Worm (Caenorhabditis elegans): Measurements from ENCODE around the gene C39E9.7.

The C39E9.7 gene

DNA sequence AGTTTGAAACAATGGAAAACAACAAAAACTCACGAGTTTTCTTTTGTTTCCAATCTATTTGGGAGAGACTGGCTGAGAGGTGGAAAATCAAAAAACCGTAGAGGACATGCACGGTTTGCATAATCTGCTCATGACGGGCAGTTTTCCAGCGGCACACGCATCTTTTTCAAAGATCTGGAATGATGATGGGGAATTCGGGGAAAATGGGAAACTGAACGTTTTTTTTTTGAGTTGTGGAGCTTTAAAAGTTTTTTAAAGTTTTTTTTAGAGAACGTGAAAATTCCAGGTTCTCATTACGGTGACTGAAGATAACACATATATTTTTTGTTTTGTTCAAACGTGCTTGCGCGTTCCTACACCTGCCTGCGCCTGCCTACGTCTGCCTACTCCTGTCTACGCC, at the start of gene C39E9.7:
C39E9.7 (minus strand) TSS at position 101 of the 400 bp plus-strand sequence.
- TF ChIP-seq unc-62 (GFP tag; optimal IDR thresholded peaks at IDR 0.05), result no peak

DNA sequence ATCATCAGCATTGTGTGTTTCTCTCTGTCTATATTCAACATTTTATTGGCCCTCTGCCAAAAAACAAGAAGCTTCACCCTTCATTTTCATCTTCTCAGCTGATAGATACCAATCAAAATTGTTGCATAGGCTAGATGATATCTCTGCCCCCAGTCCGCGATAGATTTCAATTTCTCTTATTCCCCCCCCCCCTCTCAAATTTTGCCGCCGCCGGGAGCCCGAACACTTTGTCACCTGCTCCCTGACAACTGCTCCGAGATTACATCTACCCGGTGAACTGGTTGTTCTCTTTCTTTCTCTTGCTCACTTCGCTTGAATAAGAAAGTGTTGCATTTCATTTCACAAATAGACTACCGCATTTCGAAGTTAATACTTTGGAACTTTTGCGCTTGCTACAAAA, 49.5 kb upstream of the C39E9.7 start:
- TF ChIP-seq unc-62 (GFP tag; optimal IDR thresholded peaks at IDR 0.05), result no peak

DNA sequence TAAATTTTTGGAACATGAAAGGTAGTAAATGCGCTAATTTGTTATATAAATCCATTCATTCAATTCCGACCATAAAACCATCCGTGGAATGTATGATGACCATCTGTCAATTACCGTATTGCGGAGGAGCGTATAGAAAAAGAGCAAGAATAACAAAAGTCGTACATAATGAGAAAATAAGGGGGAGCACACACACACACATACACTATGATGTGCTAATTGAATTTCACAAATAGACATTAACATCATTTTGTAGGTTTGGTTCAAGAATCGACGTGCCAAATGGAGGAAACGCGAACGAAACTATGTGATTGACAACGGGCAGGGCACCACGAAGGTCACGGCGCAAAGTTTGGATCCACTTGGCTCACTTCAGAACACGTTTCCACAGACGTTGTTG, 44.9 kb upstream of the C39E9.7 start:
- no peak for TF ChIP-seq unc-62 (GFP tag; optimal IDR thresholded peaks at IDR 0.05)

- TF ChIP-seq unc-62 (GFP tag; optimal IDR thresholded peaks at IDR 0.05), result no peak
Measured at ce11 chrIV:13118794-13119193, 42.3 kb upstream of the C39E9.7 start, which contains the start of gene unc-30. TSS of gene unc-30 (plus strand) at chrIV:13118977.

DNA sequence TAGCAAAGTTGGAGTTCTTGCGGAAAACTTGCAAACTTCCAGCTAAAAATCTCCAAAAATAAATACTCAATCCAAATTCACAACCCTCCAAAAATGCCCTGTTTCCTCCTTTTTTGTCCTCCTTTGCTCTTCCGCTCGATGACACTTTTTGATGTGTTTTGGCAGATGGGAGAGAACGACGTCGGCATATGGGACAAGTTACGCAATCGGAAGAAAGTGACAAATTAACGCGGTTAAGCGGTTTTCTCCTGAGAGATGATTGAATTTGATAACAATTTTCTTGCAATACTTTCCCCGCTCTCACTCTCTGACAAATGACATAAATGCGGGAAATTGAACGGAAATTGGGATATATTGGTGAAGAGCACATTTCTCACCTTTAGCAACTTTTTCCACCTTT, 40.2 kb upstream of the C39E9.7 start:
- TF ChIP-seq unc-62 (GFP tag; optimal IDR thresholded peaks at IDR 0.05), result no peak

DNA sequence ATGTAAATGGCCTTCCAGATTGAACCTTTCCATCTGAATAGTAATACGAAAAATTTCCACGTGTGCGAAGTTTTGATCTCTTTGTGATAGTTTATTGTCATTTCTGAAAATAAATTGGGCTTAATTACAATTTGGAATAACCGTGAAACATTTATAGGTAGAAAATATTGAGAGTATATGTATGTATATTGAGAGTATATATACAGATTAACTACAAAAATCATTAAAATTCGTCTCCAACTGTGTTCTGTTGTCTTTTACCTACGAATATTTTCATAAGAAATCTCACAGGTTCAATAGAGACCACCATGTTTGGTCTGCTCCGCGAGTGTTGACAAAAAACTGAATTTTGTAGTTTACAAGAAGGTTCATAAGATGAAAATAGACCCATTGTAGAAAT, 36.5 kb upstream of the C39E9.7 start, which contains the start of gene best-2:
best-2 (minus strand) TSS at position 101 of the 400 bp plus-strand sequence.
- no peak for TF ChIP-seq unc-62 (GFP tag; optimal IDR thresholded peaks at IDR 0.05)

DNA sequence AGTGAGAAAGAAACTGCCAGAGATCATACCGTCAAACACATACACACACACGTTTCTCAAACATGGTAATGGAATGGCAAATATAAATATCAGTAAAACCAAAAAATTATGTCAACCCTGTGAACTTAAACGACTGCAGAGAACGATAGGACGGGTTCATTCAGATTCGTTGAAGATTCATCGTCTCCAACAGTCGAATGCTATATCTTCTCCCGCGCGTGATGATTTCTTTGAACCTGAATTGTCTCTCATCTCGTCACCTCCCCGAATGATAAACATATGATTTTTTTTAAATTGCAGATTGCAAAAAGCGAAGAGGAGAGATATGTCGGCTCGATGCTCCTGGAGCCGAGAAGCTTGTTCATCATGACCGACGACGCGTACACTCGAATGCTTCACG, 34.4 kb upstream of the C39E9.7 start:
- no peak for TF ChIP-seq unc-62 (GFP tag; optimal IDR thresholded peaks at IDR 0.05)

DNA sequence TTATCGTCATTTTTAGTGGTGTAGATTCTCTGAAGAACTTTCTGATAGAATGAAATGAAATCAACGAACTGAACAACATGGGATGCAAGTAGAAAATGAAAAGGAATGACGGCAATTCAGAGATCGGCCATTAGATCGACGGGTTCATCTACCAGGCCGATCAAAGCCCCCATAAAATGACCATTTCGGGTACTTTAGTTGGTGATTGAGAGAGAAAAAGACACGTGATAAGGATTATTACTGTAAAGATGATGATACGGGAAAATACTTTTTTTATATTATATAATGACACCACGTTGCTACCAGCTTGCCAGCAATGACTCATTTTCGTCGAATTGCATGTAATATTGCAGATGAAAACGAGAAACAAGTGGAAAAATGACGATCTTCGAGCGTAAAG, 33.2 kb upstream of the C39E9.7 start, which contains the start of gene best-1:
best-1 (minus strand) TSS at position 29 of the 400 bp plus-strand sequence.
- TF ChIP-seq unc-62 (GFP tag; optimal IDR thresholded peaks at IDR 0.05), result no peak

- no peak for TF ChIP-seq unc-62 (GFP tag; optimal IDR thresholded peaks at IDR 0.05)
Measured at ce11 chrIV:13108430-13108829, 31.9 kb upstream of the C39E9.7 start.

DNA sequence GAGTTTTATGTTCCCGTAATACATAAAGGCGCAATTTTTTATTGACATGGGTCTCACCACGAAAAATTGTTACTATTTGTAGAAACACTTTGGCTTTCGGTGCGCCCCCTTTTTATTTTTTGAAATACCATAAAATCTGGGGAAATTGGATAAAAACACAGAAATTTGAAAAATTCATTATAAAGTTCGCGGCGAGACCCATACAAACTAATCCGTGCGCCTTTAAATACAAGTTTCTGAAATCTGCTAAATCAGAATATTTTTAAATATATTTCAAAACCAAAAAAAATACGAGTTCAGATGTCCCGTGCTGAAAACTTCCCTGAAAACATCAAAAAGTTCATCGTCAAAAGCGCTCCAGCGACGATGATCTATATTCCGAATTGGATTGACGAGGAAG, 30.8 kb upstream of the C39E9.7 start, which contains the start of gene B0564.2:
B0564.2 (plus strand) TSS at position 301 of the 400 bp plus-strand sequence.
- no peak for TF ChIP-seq unc-62 (GFP tag; optimal IDR thresholded peaks at IDR 0.05)

DNA sequence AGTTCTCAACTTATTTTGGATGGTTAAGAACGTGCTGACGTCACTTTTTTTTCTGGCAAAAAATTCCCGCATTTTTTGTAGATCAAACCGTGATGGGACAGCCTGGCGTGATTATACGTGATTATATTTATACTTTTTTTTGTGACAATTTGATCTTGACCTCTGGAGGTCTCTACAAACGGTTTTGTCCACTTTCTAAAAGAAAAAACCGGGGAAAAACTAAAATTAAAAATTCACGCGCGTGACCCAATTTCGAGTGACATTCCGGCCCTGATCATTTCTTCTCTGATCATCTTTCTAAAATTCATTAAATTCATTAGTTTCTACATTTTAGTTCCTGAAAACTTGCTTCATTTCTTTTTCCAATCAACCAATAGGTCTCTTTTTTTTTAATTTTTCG, 28.4 kb upstream of the C39E9.7 start, which contains the start of gene rde-11:
rde-11 (plus strand) TSS at position 301 of the 400 bp plus-strand sequence.
- no peak for TF ChIP-seq unc-62 (GFP tag; optimal IDR thresholded peaks at IDR 0.05)

DNA sequence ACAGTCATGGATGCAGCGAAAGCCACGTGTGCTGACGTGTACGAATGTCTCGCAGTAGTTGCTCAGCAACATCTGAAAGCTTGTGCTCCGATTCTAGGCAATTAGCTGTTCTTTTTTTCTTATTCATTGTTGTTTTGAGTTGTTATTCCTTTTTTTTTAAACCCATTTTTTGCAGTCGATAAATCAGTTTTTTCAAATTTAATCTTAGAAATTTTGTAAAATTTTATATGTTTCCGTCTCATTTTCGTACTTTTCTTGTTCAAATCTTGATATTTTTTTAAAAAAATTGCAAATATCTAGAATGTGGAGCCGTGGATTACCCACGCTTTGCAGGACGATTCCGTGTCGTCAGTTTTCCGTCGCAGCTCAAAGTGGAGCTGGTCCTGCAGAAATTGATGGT, 23.9 kb upstream of the C39E9.7 start, which contains the start of gene fask-1:
fask-1 (plus strand) TSS at position 301 of the 400 bp plus-strand sequence.
- TF ChIP-seq unc-62 (GFP tag; optimal IDR thresholded peaks at IDR 0.05), result no peak

- TF ChIP-seq unc-62 (GFP tag; optimal IDR thresholded peaks at IDR 0.05), result no peak
Measured at ce11 chrIV:13098652-13099051, 22.1 kb upstream of the C39E9.7 start, which contains the start of the genes dli-1, tin-9.2 and exos-4.1. TSS of gene dli-1 (minus strand) at chrIV:13098792. TSS of gene tin-9.2 (plus strand) at chrIV:13098995. TSS of gene exos-4.1 (plus strand) at chrIV:13098999.

ce11 chrIV:13096778-13097177, 20.3 kb upstream of the C39E9.7 start:
- no peak for TF ChIP-seq unc-62 (GFP tag; optimal IDR thresholded peaks at IDR 0.05)

- TF ChIP-seq unc-62 (GFP tag; optimal IDR thresholded peaks at IDR 0.05), result no peak
Measured at ce11 chrIV:13095462-13095861, 18.9 kb upstream of the C39E9.7 start, which contains the start of gene rfc-3. TSS of gene rfc-3 (plus strand) at chrIV:13095762.

ce11 chrIV:13093677-13094076, 17.2 kb upstream of the C39E9.7 start, which contains the start of the genes prcc-1 and C39E9.12:
TSS of gene prcc-1 (minus strand) at chrIV:13093795.
TSS of gene C39E9.12 (plus strand) at chrIV:13094007.
- no peak for TF ChIP-seq unc-62 (GFP tag; optimal IDR thresholded peaks at IDR 0.05)

DNA sequence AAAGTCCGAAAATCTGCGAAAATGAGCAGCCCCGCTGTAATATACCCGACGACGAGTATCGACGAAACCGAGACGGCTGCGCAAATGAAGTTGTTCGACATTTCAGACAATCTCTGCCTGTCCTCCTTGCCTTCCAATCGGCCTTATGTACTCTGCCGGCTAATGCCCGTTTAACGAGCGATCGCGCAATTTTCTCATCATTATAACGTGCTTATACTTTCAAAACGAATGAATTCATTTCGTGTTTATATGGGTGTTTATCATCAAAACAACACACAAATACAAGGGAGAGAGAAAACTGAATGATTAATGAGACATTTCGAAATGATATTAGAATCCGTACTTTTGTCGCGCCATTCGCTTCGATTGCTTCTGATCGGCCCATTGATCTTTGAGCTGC, 14.4 kb upstream of the C39E9.7 start, which contains the start of gene col-132:
col-132 (minus strand) TSS at position 101 of the 400 bp plus-strand sequence.
- TF ChIP-seq unc-62 (GFP tag; optimal IDR thresholded peaks at IDR 0.05), result no peak

Data from whole organism, dauer.